Fruit fly (Drosophila melanogaster) whole organism, wandering third instar larva: ENCODE results near the gene CG43759.

Experiments
- Abd-B ChIP-seq: fragments of >200 bp; optimal IDR thresholded peaks from 2 replicates; lab custom pipeline; 2017; ENCODE audit warnings: missing biosample characterization, missing genetic modification characterization
- Dfd ChIP-seq: fragments of >200 bp; optimal IDR thresholded peaks from 2 replicates; lab custom pipeline; 2017; ENCODE audit warnings: missing biosample characterization, missing genetic modification characterization
- Hr78 ChIP-seq: fragments of >200 bp; optimal IDR thresholded peaks from 2 replicates; lab custom pipeline; 2017; ENCODE audit warnings: missing biosample characterization, missing genetic modification characterization
- Hr83 ChIP-seq: fragments of 200-300 bp; sonication (Bioruptor generic); optimal IDR thresholded peaks from 2 replicates; lab custom pipeline; 2016; ENCODE audit warnings: missing biosample characterization, mild to moderate bottlenecking, missing genetic modification characterization, moderate library complexity; ENCODE audit not compliant: poor library complexity, severe bottlenecking
- brk ChIP-seq: fragments of 200-800 bp; sonication (Bioruptor generic); optimal IDR thresholded peaks from 2 replicates; lab custom pipeline; 2016; ENCODE audit warnings: missing biosample characterization, mild to moderate bottlenecking, missing genetic modification characterization
- dmrt93B ChIP-seq: fragments of 200-800 bp; sonication (Bioruptor generic); optimal IDR thresholded peaks from 2 replicates; lab custom pipeline; 2018; ENCODE audit warnings: missing biosample characterization, mild to moderate bottlenecking, missing genetic modification characterization
- foxo ChIP-seq, 2 experiments: fragments of 200-800 bp; sonication (Bioruptor generic); optimal IDR thresholded peaks; 2 replicates in 1 of 2; 3 replicates in 1 of 2; lab custom pipeline; 2016 to 2017; ENCODE audit warnings: missing biosample characterization in 2 of 2, missing genetic modification characterization in 2 of 2
- fru ChIP-seq: fragments of 200-800 bp; sonication (Bioruptor generic); optimal IDR thresholded peaks from 3 replicates; lab custom pipeline; 2016; ENCODE audit warnings: missing biosample characterization, mild to moderate bottlenecking, missing genetic modification characterization
- h ChIP-seq: fragments of 200-800 bp; sonication (Bioruptor generic); optimal IDR thresholded peaks from 3 replicates; lab custom pipeline; 2016; ENCODE audit warnings: missing biosample characterization, mild to moderate bottlenecking, missing genetic modification characterization
- jim ChIP-seq: fragments of 175-275, 200-325 bp; sonication (Bioruptor generic); optimal IDR thresholded peaks from 2 replicates; lab custom pipeline; 2016; ENCODE audit warnings: missing biosample characterization, mild to moderate bottlenecking, missing genetic modification characterization
- psq ChIP-seq: fragments of 200-800 bp; sonication (Bioruptor generic); optimal IDR thresholded peaks from 3 replicates; lab custom pipeline; 2017; ENCODE audit warnings: missing biosample characterization, mild to moderate bottlenecking, missing genetic modification characterization, moderate library complexity
- sv ChIP-seq: fragments of 200-800 bp; sonication (Bioruptor generic); optimal IDR thresholded peaks from 3 replicates; lab custom pipeline; 2016; ENCODE audit warnings: missing biosample characterization, missing genetic modification characterization
- woc ChIP-seq: sonication (Bioruptor generic); optimal IDR thresholded peaks from 2 replicates; lab custom pipeline; 2016; ENCODE audit warnings: missing biosample characterization, mild to moderate bottlenecking, missing genetic modification characterization

DNA sequence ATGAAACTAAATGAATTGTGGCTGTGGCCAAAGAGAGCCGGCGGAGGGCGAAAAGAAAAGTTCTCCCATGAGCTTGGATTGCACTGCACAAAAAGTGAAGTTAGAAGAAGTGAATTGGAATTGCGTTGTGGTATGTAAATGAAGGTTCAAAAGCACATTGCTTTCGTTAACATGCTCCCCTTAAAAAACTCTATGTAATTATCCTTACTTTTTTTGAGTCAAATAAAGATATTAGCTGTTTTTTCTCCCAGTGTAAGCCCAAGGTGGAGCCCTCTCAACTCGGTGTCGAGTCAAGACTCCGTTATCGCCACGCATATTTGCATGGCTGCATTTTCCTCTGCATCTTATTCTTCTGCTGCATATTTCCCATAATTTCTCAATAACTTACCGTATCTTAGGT is 6.6 kb upstream of the CG43759 start:
- TF ChIP-seq woc (GFP tag; lab: Kevin White, UChicago) (no peak), Abd-B (GFP tag; lab: Kevin White, UChicago) (no peak), brk (GFP tag; lab: Kevin White, UChicago) (no peak), foxo (GFP tag; optimal IDR thresholded peaks at IDR 0.05; lab: Kevin White, UChicago) (peak in 1 of 2 experiments; percentile 24), fru (GFP tag; lab: Kevin White, UChicago) (peak; percentile 4), Hr78 (GFP tag; lab: Kevin White, UChicago) (no peak), psq (GFP tag; lab: Kevin White, UChicago) (no peak), h (GFP tag; lab: Kevin White, UChicago) (peak; percentile 42), Hr83 (GFP tag; lab: Kevin White, UChicago) (no peak), sv (GFP tag; lab: Kevin White, UChicago) (no peak), jim (GFP tag; lab: Kevin White, UChicago) (no peak), Dfd (GFP tag; lab: Kevin White, UChicago) (no peak), dmrt93B (GFP tag; lab: Kevin White, UChicago) (no peak)
